Fruit fly (Drosophila melanogaster) whole organism, larva: ENCODE data around the gene Tsp39D.
A peak's percentile ranks its signal among the peaks of the same experiment; 100 is the strongest.

Source experiments
- noc ChIP-seq: fragments of 200-800 bp; sonication (Bioruptor generic); optimal IDR thresholded peaks from 3 replicates; lab custom pipeline; 2019; ENCODE audit warnings: missing biosample characterization, mild to moderate bottlenecking, missing genetic modification characterization, moderate library complexity

The Tsp39D gene

dm6 chr2L:21344203-21344753 lies at the start of gene Tsp39D:
Tsp39D (plus strand) TSS chr2L:21344607.
- no peak for TF ChIP-seq noc (tag; lab: Kevin White, UChicago)

- TF ChIP-seq noc (tag; lab: Kevin White, UChicago), result no peak
Observed at dm6 chr2L:21299564-21299963, 44.8 kb upstream of the Tsp39D start.

dm6 chr2L:21302064-21302463 lies 42.3 kb upstream of the Tsp39D start:
- no peak for TF ChIP-seq noc (tag; lab: Kevin White, UChicago)

- TF ChIP-seq noc (tag; lab: Kevin White, UChicago), result peak; percentile 37
Observed at dm6 chr2L:21303655-21304532, 40.5 kb upstream of the Tsp39D start.

dm6 chr2L:21304533-21304850 lies 39.9 kb upstream of the Tsp39D start:
- no peak for TF ChIP-seq noc (tag; lab: Kevin White, UChicago)

- TF ChIP-seq noc (tag; lab: Kevin White, UChicago), result peak; percentile 4
Observed at dm6 chr2L:21307795-21308426, 36.5 kb upstream of the Tsp39D start.

- peak; percentile 83 for TF ChIP-seq noc (tag; lab: Kevin White, UChicago)
Observed at dm6 chr2L:21309058-21309753, 35.2 kb upstream of the Tsp39D start.

dm6 chr2L:21309754-21310426 lies 34.5 kb upstream of the Tsp39D start, which contains the start of gene Mondo:
Mondo (minus strand) TSS chr2L:21310050.
- no peak for TF ChIP-seq noc (tag; lab: Kevin White, UChicago)

dm6 chr2L:21310427-21311199 lies 33.8 kb upstream of the Tsp39D start, which contains the start of gene crc:
crc (plus strand) TSS chr2L:21310866.
- TF ChIP-seq noc (tag; lab: Kevin White, UChicago), result no peak

- no peak for TF ChIP-seq noc (tag; lab: Kevin White, UChicago)
Observed at dm6 chr2L:21311200-21311689, 33.2 kb upstream of the Tsp39D start.

dm6 chr2L:21312831-21313437 lies 31.5 kb upstream of the Tsp39D start:
- no peak for TF ChIP-seq noc (tag; lab: Kevin White, UChicago)

- peak; percentile 12 for TF ChIP-seq noc (tag; lab: Kevin White, UChicago)
Observed at dm6 chr2L:21313909-21314400, 30.5 kb upstream of the Tsp39D start, which contains the start of gene CG46314. CG46314 (plus strand) TSS chr2L:21314360.

dm6 chr2L:21316716-21317115 lies 27.7 kb upstream of the Tsp39D start:
- TF ChIP-seq noc (tag; lab: Kevin White, UChicago), result no peak

dm6 chr2L:21322161-21322560 lies 22.2 kb upstream of the Tsp39D start:
- no peak for TF ChIP-seq noc (tag; lab: Kevin White, UChicago)
